Fruit fly (Drosophila melanogaster) Kc167 (cell line): ENCODE data around the gene CG4115.

Experiments used
- Myc ChIP-seq: fragments of >200 bp; optimal IDR thresholded peaks from 2 replicates; lab custom pipeline; 2017; ENCODE audit warnings: missing external identifiers
- Sin3A ChIP-seq: fragments of >200 bp; optimal IDR thresholded peaks from 2 replicates; lab custom pipeline; 2018; ENCODE audit warnings: missing external identifiers
- h ChIP-seq: fragments of >200 bp; optimal IDR thresholded peaks from 3 replicates; lab custom pipeline; 2018; ENCODE audit warnings: missing external identifiers
- insv ChIP-seq: fragments of >200 bp; optimal IDR thresholded peaks from 3 replicates; lab custom pipeline; 2018; ENCODE audit warnings: missing external identifiers
- psq ChIP-seq: fragments of >200 bp; optimal IDR thresholded peaks from 2 replicates; lab custom pipeline; 2017; ENCODE audit warnings: missing external identifiers
- ttk ChIP-seq: sonication (Bioruptor generic); optimal IDR thresholded peaks from 2 replicates; lab custom pipeline; 2017; ENCODE audit warnings: missing external identifiers

Gene CG4115

dm6 chr3R:12406235-12407196 is 46.7 kb downstream of the CG4115 start, which contains the start of gene CG5167:
TSS of gene CG5167 (plus strand) at chr3R:12406532.
- TF ChIP-seq psq (lab: Kevin White, UChicago) = no peak
- TF ChIP-seq Sin3A (lab: Kevin White, UChicago) = no peak
- no peak for TF ChIP-seq insv (lab: Kevin White, UChicago)

dm6 chr3R:12408160-12408559 is 48.4 kb downstream of the CG4115 start, which contains the start of gene CG5196:
TSS of gene CG5196 (plus strand) at chr3R:12408316.
- no peak for TF ChIP-seq Myc
- no peak for TF ChIP-seq insv (lab: Kevin White, UChicago)
- no peak for TF ChIP-seq ttk (lab: Kevin White, UChicago)
- no peak for TF ChIP-seq psq (lab: Kevin White, UChicago)

- no peak for TF ChIP-seq insv (lab: Kevin White, UChicago)
- TF ChIP-seq h (lab: Kevin White, UChicago) = no peak
- no peak for TF ChIP-seq ttk (lab: Kevin White, UChicago)
- TF ChIP-seq Myc = no peak
- no peak for TF ChIP-seq Sin3A (lab: Kevin White, UChicago)
- TF ChIP-seq psq (lab: Kevin White, UChicago) = no peak
Measured at dm6 chr3R:12411449-12411848, 51.6 kb downstream of the CG4115 start.
